Fruit fly (Drosophila melanogaster) whole organism, embryonic: ENCODE data around the gene CG33110.

Experiments used
- Ada2b ChIP-seq: fragments of 200-800 bp; sonication (Bioruptor generic); IDR thresholded peaks from 2 replicates; pipeline ENCODE4 v1.3.6; 2022; ENCODE audit warnings: missing biosample characterization, missing genetic modification characterization
- Atf6 ChIP-seq: fragments of 200-800 bp; sonication (Bioruptor generic); IDR thresholded peaks from 2 replicates; pipeline ENCODE4 v1.3.6; 2022; ENCODE audit warnings: missing biosample characterization, missing genetic modification characterization
- CG10147 ChIP-seq: fragments of 200-800 bp; sonication (Bioruptor generic); optimal IDR thresholded peaks from 2 replicates; lab custom pipeline; 2019; ENCODE audit warnings: missing biosample characterization, mild to moderate bottlenecking, missing genetic modification characterization, moderate library complexity
- CG13624 ChIP-seq: fragments of 200-800 bp; sonication (Bioruptor generic); optimal IDR thresholded peaks from 2 replicates; lab custom pipeline; 2016; ENCODE audit warnings: missing biosample characterization, missing genetic modification characterization
- CG14860 ChIP-seq: fragments of 200-800 bp; sonication (Bioruptor generic); IDR thresholded peaks from 3 replicates; pipeline ENCODE4 v1.3.6; 2022; ENCODE audit warnings: missing biosample characterization, missing genetic modification characterization; ENCODE audit not compliant: partially characterized antibody
- CG15479 ChIP-seq: fragments of 200-800 bp; sonication (Bioruptor generic); optimal IDR thresholded peaks from 3 replicates; lab custom pipeline; 2019; ENCODE audit warnings: missing biosample characterization, mild to moderate bottlenecking, missing genetic modification characterization, moderate library complexity
- CG16779 ChIP-seq: fragments of 200-800 bp; sonication (Bioruptor generic); IDR thresholded peaks from 2 replicates; pipeline ENCODE4 v1.3.6; 2022; ENCODE audit warnings: missing biosample characterization, missing genetic modification characterization
- CG16815 ChIP-seq: fragments of 200-800 bp; sonication (Bioruptor generic); optimal IDR thresholded peaks from 3 replicates; lab custom pipeline; 2017; ENCODE audit warnings: missing biosample characterization, mild to moderate bottlenecking, missing genetic modification characterization
- CG2712 ChIP-seq: fragments of 200-800 bp; optimal IDR thresholded peaks from 3 replicates; lab custom pipeline; 2019; ENCODE audit warnings: missing biosample characterization, mild to moderate bottlenecking, missing genetic modification characterization, moderate library complexity
- CG31224 ChIP-seq: fragments of 200-800 bp; sonication (Bioruptor generic); IDR thresholded peaks from 2 replicates; pipeline ENCODE4 v1.3.6; 2022; ENCODE audit warnings: missing biosample characterization, missing genetic modification characterization
- CG3281 ChIP-seq: fragments of 200-800 bp; sonication (Bioruptor generic); optimal IDR thresholded peaks from 3 replicates; lab custom pipeline; 2017; ENCODE audit warnings: missing biosample characterization, mild to moderate bottlenecking, missing genetic modification characterization
- CG34376 ChIP-seq: fragments of 200-800 bp; sonication (Bioruptor generic); optimal IDR thresholded peaks from 2 replicates; lab custom pipeline; 2018; ENCODE audit warnings: missing biosample characterization, mild to moderate bottlenecking, missing genetic modification characterization
- CG4617 ChIP-seq: fragments of 200-800 bp; sonication (Bioruptor generic); optimal IDR thresholded peaks from 3 replicates; lab custom pipeline; 2016; ENCODE audit warnings: missing biosample characterization, missing genetic modification characterization, borderline replicate concordance
- CG7271 ChIP-seq: fragments of 200-800 bp; sonication (Bioruptor generic); optimal IDR thresholded peaks from 2 replicates; lab custom pipeline; 2018; ENCODE audit warnings: missing biosample characterization, mild to moderate bottlenecking, missing genetic modification characterization, moderate library complexity
- Dfd ChIP-seq, 2 experiments: fragments of >200 bp; optimal IDR thresholded peaks; 2 replicates each; lab custom pipeline; 2017; ENCODE audit warnings: missing biosample characterization in 2 of 2, missing genetic modification characterization in 2 of 2
- Dip2 ChIP-seq: fragments of 200-800 bp; sonication (Bioruptor generic); IDR thresholded peaks from 2 replicates; pipeline ENCODE4 v1.3.6; 2022; ENCODE audit warnings: missing biosample characterization, missing genetic modification characterization
- Doc3 ChIP-seq: fragments of 200-800 bp; sonication (Bioruptor generic); IDR thresholded peaks from 3 replicates; pipeline ENCODE4 v1.3.6; 2022; ENCODE audit warnings: missing biosample characterization, missing genetic modification characterization; ENCODE audit not compliant: partially characterized antibody
- E2f2 ChIP-seq: fragments of 200-800 bp; sonication (Bioruptor generic); IDR thresholded peaks from 2 replicates; pipeline ENCODE4 v1.3.6; 2022; ENCODE audit warnings: missing biosample characterization, missing genetic modification characterization
- Hand ChIP-seq: fragments of 200-800 bp; sonication (Bioruptor generic); optimal IDR thresholded peaks from 2 replicates; lab custom pipeline; 2017; ENCODE audit warnings: mild to moderate bottlenecking, missing biosample characterization, missing genetic modification reagents, missing genetic modification characterization
- Lim3 ChIP-seq: fragments of 200-800 bp; sonication (Bioruptor generic); IDR thresholded peaks from 2 replicates; pipeline ENCODE4 v1.3.6; 2022; ENCODE audit warnings: missing biosample characterization, missing genetic modification characterization
- MBD-R2 ChIP-seq: fragments of 200-800 bp; sonication (Bioruptor generic); IDR thresholded peaks from 2 replicates; pipeline ENCODE4 v1.3.6; 2022; ENCODE audit warnings: missing biosample characterization, missing genetic modification characterization
- MESR4 ChIP-seq: fragments of 200-800 bp; sonication (Bioruptor generic); optimal IDR thresholded peaks from 2 replicates; lab custom pipeline; 2018; ENCODE audit warnings: missing biosample characterization, mild to moderate bottlenecking, missing genetic modification characterization, moderate library complexity
- Meics ChIP-seq: fragments of 200-800 bp; sonication (Bioruptor generic); optimal IDR thresholded peaks from 2 replicates; lab custom pipeline; 2017; ENCODE audit warnings: missing biosample characterization, mild to moderate bottlenecking, missing genetic modification characterization
- Nf-YC ChIP-seq: fragments of 200-800 bp; optimal IDR thresholded peaks from 3 replicates; lab custom pipeline; 2019; ENCODE audit warnings: missing biosample characterization, mild to moderate bottlenecking, missing genetic modification characterization, moderate library complexity
- Sin3A ChIP-seq: fragments of >200 bp; optimal IDR thresholded peaks from 2 replicates; lab custom pipeline; 2018
- YL-1 ChIP-seq: fragments of 200-800 bp; sonication (Bioruptor generic); optimal IDR thresholded peaks from 3 replicates; lab custom pipeline; 2017; ENCODE audit warnings: missing biosample characterization, mild to moderate bottlenecking, missing genetic modification characterization
- ato ChIP-seq: fragments of 200-800 bp; sonication (Bioruptor generic); IDR thresholded peaks from 2 replicates; pipeline ENCODE4 v1.3.6; 2022; ENCODE audit warnings: missing biosample characterization, missing genetic modification characterization; ENCODE audit not compliant: partially characterized antibody
- bsh ChIP-seq, 2 experiments: fragments of 200-800 bp; sonication (Bioruptor generic); optimal IDR thresholded peaks; 2 replicates each; lab custom pipeline; 2017 to 2018; ENCODE audit warnings: mild to moderate bottlenecking in 2 of 2, missing biosample characterization in 2 of 2, missing genetic modification characterization in 2 of 2, moderate library complexity in 1 of 2
- chm ChIP-seq: fragments of 200-800 bp; sonication (Bioruptor generic); IDR thresholded peaks from 2 replicates; pipeline ENCODE4 v1.3.6; 2022; ENCODE audit warnings: missing biosample characterization, missing genetic modification characterization
- dmrt11E ChIP-seq: fragments of 200-800 bp; sonication (Bioruptor generic); optimal IDR thresholded peaks from 3 replicates; lab custom pipeline; 2018; ENCODE audit warnings: missing biosample characterization, mild to moderate bottlenecking, missing genetic modification characterization, moderate library complexity
- dysf ChIP-seq: fragments of 200-800 bp; sonication (Bioruptor generic); IDR thresholded peaks from 3 replicates; pipeline ENCODE4 v1.3.6; 2022; ENCODE audit warnings: missing biosample characterization, missing genetic modification characterization
- fd96Cb ChIP-seq: fragments of 200-800 bp; sonication (Bioruptor generic); optimal IDR thresholded peaks from 2 replicates; lab custom pipeline; 2018; ENCODE audit warnings: missing biosample characterization, mild to moderate bottlenecking, missing genetic modification characterization, moderate library complexity
- fru ChIP-seq: fragments of >200 bp; optimal IDR thresholded peaks from 2 replicates; lab custom pipeline; 2017
- fu2 ChIP-seq: fragments of 200-800 bp; sonication (Bioruptor generic); optimal IDR thresholded peaks from 2 replicates; lab custom pipeline; 2016; ENCODE audit warnings: missing biosample characterization, missing genetic modification characterization
- gfzf ChIP-seq: fragments of 200-800 bp; sonication (Bioruptor generic); optimal IDR thresholded peaks from 2 replicates; lab custom pipeline; 2016; ENCODE audit warnings: missing biosample characterization, mild to moderate bottlenecking, missing genetic modification characterization, moderate library complexity
- grn ChIP-seq: fragments of 200-800 bp; sonication (Bioruptor generic); optimal IDR thresholded peaks from 3 replicates; lab custom pipeline; 2017; ENCODE audit warnings: missing biosample characterization, missing genetic modification characterization
- gsb-n ChIP-seq: fragments of 200-800 bp; sonication (Bioruptor generic); optimal IDR thresholded peaks from 3 replicates; lab custom pipeline; 2018; ENCODE audit warnings: missing biosample characterization, mild to moderate bottlenecking, missing genetic modification characterization
- jumu ChIP-seq: fragments of 200-800 bp; sonication (Bioruptor generic); optimal IDR thresholded peaks from 3 replicates; lab custom pipeline; 2016; ENCODE audit warnings: missing biosample characterization, missing genetic modification characterization
- kay ChIP-seq: fragments of 200-800 bp; sonication (Bioruptor generic); optimal IDR thresholded peaks from 2 replicates; lab custom pipeline; 2016; ENCODE audit warnings: missing biosample characterization, missing genetic modification characterization
- knrl ChIP-seq: fragments of 200-800 bp; sonication (Bioruptor generic); IDR thresholded peaks from 3 replicates; pipeline ENCODE4 v1.3.6; 2022; ENCODE audit warnings: missing biosample characterization, missing genetic modification characterization; ENCODE audit not compliant: partially characterized antibody
- mam ChIP-seq: fragments of 200-800 bp; sonication (Bioruptor generic); optimal IDR thresholded peaks from 3 replicates; lab custom pipeline; 2016; ENCODE audit warnings: missing biosample characterization, missing genetic modification characterization
- nau ChIP-seq: fragments of 200-800 bp; sonication (Bioruptor generic); optimal IDR thresholded peaks from 3 replicates; lab custom pipeline; 2017; ENCODE audit warnings: missing biosample characterization, mild to moderate bottlenecking, missing genetic modification characterization, missing genetic modification reagents
- onecut ChIP-seq: fragments of 200-800 bp; sonication (Bioruptor generic); IDR thresholded peaks from 2 replicates; pipeline ENCODE4 v1.3.6; 2022; ENCODE audit warnings: missing biosample characterization, missing genetic modification characterization
- otp ChIP-seq: fragments of 200-800 bp; sonication (Bioruptor generic); IDR thresholded peaks from 3 replicates; pipeline ENCODE4, ENCODE4 v1.3.6; 2022; ENCODE audit warnings: missing biosample characterization, missing genetic modification characterization
- prd ChIP-seq, 3 experiments: fragments of >200 bp in 2 of 3; fragments of 200-800 bp in 1 of 3; sonication (Bioruptor generic) in 1 of 3; optimal IDR thresholded peaks in 2 of 3; IDR thresholded peaks in 1 of 3; 2 replicates in 2 of 3; 3 replicates in 1 of 3; pipeline versions ENCODE4 v1.3.6 to Lab custom; 2017 to 2022; ENCODE audit warnings: missing biosample characterization in 1 of 3, missing genetic modification characterization in 1 of 3
- salm ChIP-seq: fragments of 200-800 bp; sonication (Bioruptor generic); optimal IDR thresholded peaks from 2 replicates; lab custom pipeline; 2018; ENCODE audit warnings: missing biosample characterization, mild to moderate bottlenecking, missing genetic modification characterization
- sens-2 ChIP-seq: fragments of 200-800 bp; sonication (Bioruptor generic); IDR thresholded peaks from 2 replicates; pipeline ENCODE4 v1.3.6; 2022; ENCODE audit warnings: missing biosample characterization, missing genetic modification characterization
- shn ChIP-seq: fragments of 200-800 bp; sonication (Bioruptor generic); optimal IDR thresholded peaks from 3 replicates; lab custom pipeline; 2016; ENCODE audit warnings: missing biosample characterization, missing genetic modification characterization
- so ChIP-seq: fragments of 200-800 bp; sonication (Bioruptor generic); IDR thresholded peaks from 3 replicates; pipeline ENCODE4 v1.3.6; 2022; ENCODE audit warnings: missing biosample characterization, missing genetic modification characterization
- tio ChIP-seq: fragments of 200-800 bp; sonication (Bioruptor generic); optimal IDR thresholded peaks from 2 replicates; lab custom pipeline; 2017; ENCODE audit warnings: missing biosample characterization, missing genetic modification characterization, inconsistent platforms
- unpg ChIP-seq: fragments of 200-800 bp; sonication (Bioruptor generic); optimal IDR thresholded peaks from 3 replicates; lab custom pipeline; 2018; ENCODE audit warnings: missing biosample characterization, mild to moderate bottlenecking, missing genetic modification characterization, moderate library complexity

Gene CG33110

DNA sequence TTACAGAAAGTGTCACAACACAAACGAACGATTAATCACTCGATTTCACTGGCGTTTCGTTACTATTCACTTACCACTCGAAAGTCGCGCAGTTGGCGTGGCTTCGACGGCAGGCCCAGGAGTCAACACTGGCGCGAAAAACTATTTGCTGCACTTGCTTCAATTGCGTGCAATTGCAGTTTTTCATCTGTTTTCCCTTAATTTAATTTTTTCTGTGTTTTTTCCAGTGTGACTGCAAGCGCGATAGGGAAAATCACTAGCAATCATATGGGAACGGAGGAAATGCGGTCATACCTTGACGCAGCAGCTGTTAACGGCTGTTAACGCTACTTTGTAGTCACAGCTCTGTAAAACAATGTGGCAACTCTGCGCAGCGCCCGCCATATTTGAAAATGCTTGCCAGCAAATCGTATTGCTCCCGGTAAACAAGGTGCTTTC lies 22.4 kb upstream of the CG33110 start, which contains the start of gene AdipoR (continued):
- TF ChIP-seq YL-1 (peak; percentile 92), otp (GFP tag; lab: Robert Waterston, UW) (no peak), CG15479 (GFP tag; lab: Kevin White, UChicago) (no peak), CG4617 (peak; percentile 91), CG16815 (no peak), fu2 (no peak), Sin3A (peak; percentile 65), dysf (GFP tag; lab: Robert Waterston, UW) (no peak), MBD-R2 (GFP tag; lab: Robert Waterston, UW) (peak; percentile 84), sens-2 (no peak), tio (no peak), CG3281 (GFP tag; lab: Kevin White, UChicago) (no peak), chm (GFP tag; lab: Robert Waterston, UW) (0 out of 2 replicates have a peak, but pooled peaks have one; percentile 8), CG13624 (GFP tag; lab: Kevin White, UChicago) (peak; percentile 56), Doc3 (GFP tag; lab: Robert Waterston, UW) (no peak), Ada2b (no peak), kay (GFP tag; lab: Kevin White, UChicago) (peak; percentile 42), shn (GFP tag; lab: Kevin White, UChicago) (no peak), Dip2 (GFP tag; lab: Robert Waterston, UW) (no peak), gsb-n (tag; lab: Kevin White, UChicago) (peak; percentile 25), grn (GFP tag; lab: Kevin White, UChicago) (no peak), Atf6 (GFP tag; lab: Robert Waterston, UW) (no peak), jumu (GFP tag; lab: Kevin White, UChicago) (no peak), Dfd (GFP tag; optimal IDR thresholded peaks at IDR 0.05; lab: Kevin White, UChicago) (no peak), Meics (GFP tag; lab: Kevin White, UChicago) (peak; percentile 95), prd (optimal IDR thresholded peaks at IDR 0.05; lab: Kevin White, UChicago) (no peak), prd (GFP tag; IDR thresholded peaks at IDR 0.05; lab: Robert Waterston, UW) (no peak), Nf-YC (tag; lab: Kevin White, UChicago) (peak; percentile 39), dmrt11E (peak; percentile 8), CG16779 (GFP tag; lab: Robert Waterston, UW) (no peak), fd96Cb (tag; lab: Kevin White, UChicago) (no peak), E2f2 (GFP tag; lab: Robert Waterston, UW) (peak; percentile 99), so (GFP tag; lab: Robert Waterston, UW) (no peak), CG31224 (no peak), CG14860 (GFP tag; lab: Robert Waterston, UW) (no peak), CG2712 (tag; lab: Kevin White, UChicago) (peak; percentile 40), gfzf (GFP tag; lab: Kevin White, UChicago) (peak; percentile 97), bsh (GFP tag; optimal IDR thresholded peaks at IDR 0.05; lab: Kevin White, UChicago) (no peak), CG34376 (GFP tag; lab: Kevin White, UChicago) (peak; percentile 38), CG10147 (GFP tag; lab: Kevin White, UChicago) (peak; percentile 39), onecut (GFP tag; lab: Robert Waterston, UW) (peak; percentile 28; the same call in 1 of the 2 replicates), knrl (GFP tag; lab: Robert Waterston, UW) (peak; percentile 55), fru (lab: Kevin White, UChicago) (no peak), unpg (GFP tag; lab: Kevin White, UChicago) (peak; percentile 25), ato (GFP tag; lab: Robert Waterston, UW) (0 out of 2 replicates have a peak, but pooled peaks have one; percentile 41), Hand (GFP tag; lab: Kevin White, UChicago) (no peak), MESR4 (GFP tag; lab: Kevin White, UChicago) (peak; percentile 93), CG7271 (tag; lab: Kevin White, UChicago) (no peak), mam (no peak), nau (peak; percentile 38), Lim3 (GFP tag; lab: Robert Waterston, UW) (no peak), salm (no peak)
